Worm (Caenorhabditis elegans): Measurements from ENCODE around the gene E02H1.1.

ce11 chrII:9625930-9626329 is 35.0 kb upstream of the E02H1.1 start:
- TF ChIP-seq hnd-1 (tag; optimal IDR thresholded peaks at IDR 0.05) (no peak), F13C5.2 (tag; optimal IDR thresholded peaks at IDR 0.05) (no peak), tbx-37 (GFP tag; conservative IDR thresholded peaks at IDR 0.05) (no peak), scrt-1 (GFP tag; IDR thresholded peaks at IDR 0.05) (no peak), hmg-4 (GFP tag; optimal IDR thresholded peaks at IDR 0.05) (no peak), hmbx-1 (tag; optimal IDR thresholded peaks at IDR 0.05) (no peak)
